Worm (Caenorhabditis elegans) whole organism, L1 larva: ENCODE results near the gene W01F3.2.

Experiments
- ama-1 ChIP-seq: fragments of 150-350 bp; optimal IDR thresholded peaks from 2 replicates; lab custom pipeline; 2014
- ceh-82 ChIP-seq, 3 experiments: fragments of 150-350 bp in 1 of 3; sonication (generic microtip) in 2 of 3; optimal IDR thresholded peaks; 2 replicates each; lab custom pipeline; 2014 to 2017; ENCODE audit warnings: missing biosample characterization in 3 of 3, missing genetic modification characterization in 3 of 3
- ces-1 ChIP-seq: fragments of 150-350 bp; optimal IDR thresholded peaks from 2 replicates; lab custom pipeline; 2014; ENCODE audit warnings: missing biosample characterization, missing genetic modification reagents, missing genetic modification characterization
- dpl-1 ChIP-seq, 3 experiments: fragments of 150-350 bp in 2 of 3; sonication (generic microtip) in 1 of 3; optimal IDR thresholded peaks; 2 replicates each; lab custom pipeline; 2014 to 2017; ENCODE audit warnings: missing biosample characterization in 3 of 3, missing genetic modification characterization in 3 of 3, missing genetic modification reagents in 3 of 3
- egl-13 ChIP-seq: sonication (generic microtip); optimal IDR thresholded peaks from 2 replicates; lab custom pipeline; 2016; ENCODE audit warnings: missing genotype, missing genetic modification reagents, missing genetic modification characterization, missing compliant biosample characterization
- egl-27 ChIP-seq, 2 experiments: fragments of 150-350 bp in 1 of 2; sonication (generic microtip); optimal IDR thresholded peaks; 3 replicates each; lab custom pipeline; 2017 to 2018; ENCODE audit warnings: missing biosample characterization in 2 of 2, missing genetic modification characterization in 2 of 2, missing genetic modification reagents in 2 of 2
- nhr-28 ChIP-seq: fragments of 150-350 bp; optimal IDR thresholded peaks from 2 replicates; lab custom pipeline; 2014; ENCODE audit warnings: missing biosample characterization, missing genetic modification characterization
- rnt-1 ChIP-seq: sonication (generic microtip); optimal IDR thresholded peaks from 2 replicates; lab custom pipeline; 2016; ENCODE audit warnings: mild to moderate bottlenecking, missing genetic modification characterization, moderate library complexity, missing compliant biosample characterization
- snpc-4 ChIP-seq: fragments of 150-350 bp; optimal IDR thresholded peaks from 2 replicates; lab custom pipeline; 2014; ENCODE audit warnings: missing biosample characterization, missing genetic modification characterization
- unc-130 ChIP-seq: fragments of 150-350 bp; optimal IDR thresholded peaks from 2 replicates; lab custom pipeline; 2017; ENCODE audit warnings: missing biosample characterization, missing genetic modification characterization, inconsistent platforms
- unc-62 ChIP-seq: fragments of 150-350 bp; optimal IDR thresholded peaks from 2 replicates; lab custom pipeline; 2014; ENCODE audit warnings: missing biosample characterization, missing genetic modification reagents, missing genetic modification characterization
- ztf-11 ChIP-seq, 2 experiments: sonication (generic microtip); optimal IDR thresholded peaks; 2 replicates each; lab custom pipeline; 2016 to 2017; ENCODE audit warnings: missing genetic modification characterization in 2 of 2, missing biosample characterization in 1 of 2, missing compliant biosample characterization in 1 of 2

DNA sequence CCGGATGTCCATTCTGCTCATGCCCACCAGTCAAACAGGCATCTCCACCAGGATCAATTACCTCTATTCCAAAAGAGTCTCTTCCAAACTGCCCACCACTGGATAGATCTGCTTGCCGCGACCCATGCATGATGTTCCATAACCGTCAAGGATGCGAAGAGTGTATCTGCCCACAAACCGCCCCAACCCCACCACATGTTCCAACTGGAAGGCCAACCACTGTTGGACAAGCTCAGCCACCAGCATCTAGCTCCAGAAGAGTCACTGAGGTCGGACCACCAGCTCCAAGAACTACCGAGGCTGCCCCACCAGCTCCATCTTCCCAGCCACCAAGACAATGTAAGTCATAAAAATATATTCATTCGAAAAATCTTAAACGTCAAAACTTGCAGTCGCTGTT, 10.5 kb downstream of the W01F3.2 start:
- TF ChIP-seq nhr-28 (tag; lab: Kevin White, UChicago), result no peak
- no peak for TF ChIP-seq unc-62 (GFP tag; lab: Kevin White, UChicago)
- no peak for TF ChIP-seq egl-13 (tag; lab: Kevin White, UChicago)
- no peak for TF ChIP-seq snpc-4
- no peak for TF ChIP-seq ceh-82 (tag; optimal IDR thresholded peaks at IDR 0.05; lab: Kevin White, UChicago)
- no peak for TF ChIP-seq ama-1 (lab: Kevin White, UChicago)
- TF ChIP-seq ztf-11 (tag; optimal IDR thresholded peaks at IDR 0.05; lab: Kevin White, UChicago), result no peak
- no peak for TF ChIP-seq rnt-1 (tag; lab: Kevin White, UChicago)
- TF ChIP-seq unc-130 (tag; lab: Kevin White, UChicago), result no peak
- no peak for TF ChIP-seq dpl-1 (GFP tag; optimal IDR thresholded peaks at IDR 0.05; lab: Kevin White, UChicago)
- TF ChIP-seq ces-1, result no peak
- no peak for TF ChIP-seq egl-27 (tag; optimal IDR thresholded peaks at IDR 0.05; lab: Kevin White, UChicago)
